Worm (Caenorhabditis elegans) whole organism, L2 larva: ENCODE results near the gene nhx-9.
A peak's percentile ranks its signal among the peaks of the same experiment; 100 is the strongest.

Experiments used
- F13H6.1 ChIP-seq: sonication (generic microtip); optimal IDR thresholded peaks from 2 replicates; lab custom pipeline; 2016; ENCODE audit warnings: missing genetic modification characterization, missing compliant biosample characterization
- ZK546.5 ChIP-seq: sonication (generic microtip); optimal IDR thresholded peaks from 2 replicates; lab custom pipeline; 2017; ENCODE audit warnings: missing biosample characterization, missing genetic modification characterization
- alr-1 ChIP-seq: fragments of 150-350 bp; optimal IDR thresholded peaks from 2 replicates; lab custom pipeline; 2014; ENCODE audit warnings: missing biosample characterization, missing genetic modification characterization
- aly-2 ChIP-seq: fragments of 150-350 bp; optimal IDR thresholded peaks from 2 replicates; lab custom pipeline; 2014; ENCODE audit warnings: missing biosample characterization, missing genetic modification characterization
- blmp-1 ChIP-seq: sonication (generic microtip); optimal IDR thresholded peaks from 2 replicates; lab custom pipeline; 2017; ENCODE audit warnings: missing genetic modification characterization, mild to moderate bottlenecking, missing compliant biosample characterization, antibody characterized with exemption, moderate library complexity; ENCODE audit not compliant: insufficient read depth
- ceh-16 ChIP-seq: fragments of 150-350 bp; optimal IDR thresholded peaks from 2 replicates; lab custom pipeline; 2014; ENCODE audit warnings: missing biosample characterization, missing genetic modification characterization
- egl-27 ChIP-seq: sonication (generic microtip); optimal IDR thresholded peaks from 3 replicates; lab custom pipeline; 2017; ENCODE audit warnings: missing biosample characterization, missing genetic modification reagents, missing genetic modification characterization
- elt-1 ChIP-seq: fragments of 150-350 bp; optimal IDR thresholded peaks from 2 replicates; lab custom pipeline; 2014; ENCODE audit warnings: missing biosample characterization, missing genetic modification characterization
- fos-1 ChIP-seq: fragments of 150-350 bp; optimal IDR thresholded peaks from 2 replicates; lab custom pipeline; 2014; ENCODE audit warnings: missing biosample characterization, missing genetic modification characterization
- gmeb-1 ChIP-seq: fragments of 150-350 bp; optimal IDR thresholded peaks from 2 replicates; lab custom pipeline; 2014; ENCODE audit warnings: missing biosample characterization, missing genetic modification characterization
- lin-11 ChIP-seq: fragments of 150-350 bp; sonication (generic microtip); optimal IDR thresholded peaks from 2 replicates; lab custom pipeline; 2014; ENCODE audit warnings: missing biosample characterization, missing genetic modification characterization, inconsistent platforms, mixed read lengths
- lin-39 ChIP-seq: fragments of 150-350 bp; optimal IDR thresholded peaks from 2 replicates; lab custom pipeline; 2014; ENCODE audit warnings: missing biosample characterization, missing genetic modification reagents, missing genetic modification characterization
- mdl-1 ChIP-seq, 2 experiments: fragments of 150-350 bp in 1 of 2; sonication (generic microtip) in 1 of 2; optimal IDR thresholded peaks; 2 replicates each; lab custom pipeline; 2017; ENCODE audit warnings: missing biosample characterization in 2 of 2, missing genetic modification characterization in 2 of 2
- nhr-10 ChIP-seq: sonication (generic microtip); optimal IDR thresholded peaks from 2 replicates; lab custom pipeline; 2017; ENCODE audit warnings: missing biosample characterization, missing genetic modification characterization
- nhr-21 ChIP-seq: fragments of 150-350 bp; optimal IDR thresholded peaks from 2 replicates; lab custom pipeline; 2014; ENCODE audit warnings: missing biosample characterization, missing genetic modification characterization
- nhr-23 ChIP-seq: fragments of 150-350 bp; optimal IDR thresholded peaks from 2 replicates; lab custom pipeline; 2014; ENCODE audit warnings: missing biosample characterization, missing genetic modification reagents, missing genetic modification characterization
- nhr-237 ChIP-seq: fragments of 150-350 bp; optimal IDR thresholded peaks from 2 replicates; lab custom pipeline; 2014; ENCODE audit warnings: missing biosample characterization, missing genetic modification characterization
- nhr-25 ChIP-seq: fragments of 150-350 bp; sonication (generic microtip); optimal IDR thresholded peaks from 3 replicates; lab custom pipeline; 2014; ENCODE audit warnings: missing biosample characterization, missing genetic modification characterization
- nhr-6 ChIP-seq: fragments of 150-350 bp; optimal IDR thresholded peaks from 2 replicates; lab custom pipeline; 2014; ENCODE audit warnings: missing biosample characterization, missing genetic modification characterization
- nhr-77 ChIP-seq: fragments of 150-350 bp; optimal IDR thresholded peaks from 2 replicates; lab custom pipeline; 2014; ENCODE audit warnings: missing biosample characterization, missing genetic modification characterization
- peb-1 ChIP-seq: fragments of 150-350 bp; optimal IDR thresholded peaks from 2 replicates; lab custom pipeline; 2014; ENCODE audit warnings: missing biosample characterization, missing genetic modification characterization
- sem-4 ChIP-seq: fragments of 150-350 bp; optimal IDR thresholded peaks from 2 replicates; lab custom pipeline; 2014; ENCODE audit warnings: missing biosample characterization, missing genetic modification reagents, missing genetic modification characterization
- skn-1 ChIP-seq: sonication (generic microtip); optimal IDR thresholded peaks from 2 replicates; lab custom pipeline; 2017; ENCODE audit warnings: missing biosample characterization, missing genetic modification characterization
- sma-3 ChIP-seq: sonication (generic microtip); optimal IDR thresholded peaks from 2 replicates; lab custom pipeline; 2016; ENCODE audit warnings: missing genetic modification reagents, missing genetic modification characterization, missing compliant biosample characterization
- sma-9 ChIP-seq, 2 experiments: fragments of 150-350 bp in 1 of 2; sonication (generic microtip) in 1 of 2; optimal IDR thresholded peaks; 2 replicates each; lab custom pipeline; 2014 to 2016; ENCODE audit warnings: missing genetic modification characterization in 2 of 2, mild to moderate bottlenecking in 1 of 2, missing biosample characterization in 1 of 2, missing compliant biosample characterization in 1 of 2, missing genetic modification reagents in 1 of 2, moderate library complexity in 1 of 2
- snpc-4 ChIP-seq: fragments of 150-350 bp; optimal IDR thresholded peaks from 2 replicates; lab custom pipeline; 2014; ENCODE audit warnings: missing biosample characterization, missing genetic modification characterization
- unc-39 ChIP-seq: fragments of 150-350 bp; optimal IDR thresholded peaks from 2 replicates; lab custom pipeline; 2014; ENCODE audit warnings: missing biosample characterization, missing genetic modification characterization
- unc-55 ChIP-seq: fragments of 150-350 bp; sonication (generic microtip); optimal IDR thresholded peaks from 3 replicates; lab custom pipeline; 2014; ENCODE audit warnings: missing biosample characterization, missing genetic modification reagents, missing genetic modification characterization
- zag-1 ChIP-seq: fragments of 150-350 bp; optimal IDR thresholded peaks from 2 replicates; lab custom pipeline; 2014; ENCODE audit warnings: missing biosample characterization, missing genetic modification characterization
- ztf-1 ChIP-seq: fragments of 200-800 bp; sonication (Bioruptor generic); conservative IDR thresholded peaks from 2 replicates; pipeline ENCODE4 v1.3.6; 2022; ENCODE audit warnings: missing genetic modification characterization, missing compliant biosample characterization
- ztf-4 ChIP-seq: fragments of 150-350 bp; optimal IDR thresholded peaks from 2 replicates; lab custom pipeline; 2014; ENCODE audit warnings: missing biosample characterization, missing genetic modification characterization

nhx-9 gene

DNA sequence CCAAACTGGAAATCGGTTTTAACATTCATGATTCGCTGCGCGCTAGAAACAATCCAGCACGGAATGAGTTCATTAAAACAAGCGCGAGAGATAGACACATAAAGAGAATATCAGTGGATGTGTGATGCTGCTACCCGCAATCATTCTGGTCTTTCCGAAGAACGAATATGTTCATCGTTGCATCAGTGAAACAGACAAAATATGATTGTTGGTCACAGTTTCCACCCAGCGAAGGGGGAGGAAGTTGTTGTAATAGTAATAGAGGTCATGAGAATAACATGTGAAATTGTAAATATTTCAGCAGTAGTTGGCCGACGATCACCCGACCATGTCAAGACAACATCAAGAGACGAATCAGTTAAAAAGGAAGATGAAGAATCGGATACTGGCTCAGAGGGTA is 29.5 kb upstream of the nhx-9 start:
- TF ChIP-seq sma-9 (GFP tag; optimal IDR thresholded peaks at IDR 0.05; lab: Kevin White, UChicago) (peak; percentile 53), sma-9 (tag; optimal IDR thresholded peaks at IDR 0.05; lab: Kevin White, UChicago) (no peak), egl-27 (tag; lab: Kevin White, UChicago) (peak; percentile 10), alr-1 (tag; lab: Kevin White, UChicago) (no peak), nhr-25 (tag; lab: Kevin White, UChicago) (peak; percentile 51), blmp-1 (tag; lab: Kevin White, UChicago) (peak; percentile 27), nhr-77 (tag; lab: Kevin White, UChicago) (no peak), sma-3 (peak; percentile 12)

DNA sequence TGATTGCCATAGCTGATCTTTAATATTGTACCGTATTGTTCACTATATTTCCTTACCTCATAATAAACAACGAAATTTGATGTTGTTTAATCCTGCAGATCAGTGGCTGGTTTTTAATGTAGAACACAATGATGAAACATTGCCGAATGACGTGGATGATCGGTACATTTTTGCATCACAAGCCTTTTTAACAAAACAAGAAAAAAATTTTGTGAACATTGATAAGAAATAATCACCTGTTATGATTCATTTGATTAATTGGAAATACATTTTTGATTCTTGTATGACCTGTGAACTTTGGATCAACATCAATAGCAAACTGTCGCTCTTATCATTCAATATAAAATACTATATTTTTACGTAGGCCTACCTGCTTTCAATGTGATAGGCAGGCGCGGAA is 27.8 kb upstream of the nhx-9 start:
- TF ChIP-seq nhr-25 (tag; lab: Kevin White, UChicago) (peak; percentile 3), lin-39 (tag; lab: Kevin White, UChicago) (no peak)

DNA sequence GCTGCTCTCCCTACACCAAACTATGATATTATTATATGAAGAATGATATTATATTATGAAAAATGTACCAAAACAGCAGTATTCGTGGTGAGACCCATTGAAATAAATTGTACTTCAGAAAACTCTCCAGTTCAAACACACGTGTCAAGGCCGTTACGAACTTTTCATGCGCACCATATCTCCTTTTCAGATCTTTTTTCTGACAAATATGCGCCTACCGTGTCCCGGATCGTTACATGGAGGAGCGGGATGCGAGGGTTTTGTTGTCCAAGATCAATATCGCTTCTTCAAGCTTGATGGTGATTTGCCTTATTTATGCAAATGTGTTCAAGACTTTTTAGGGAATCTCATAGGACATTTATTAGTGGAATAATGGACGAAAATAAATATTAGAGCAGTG is 27.0 kb upstream of the nhx-9 start:
- TF ChIP-seq ZK546.5 (tag; lab: Kevin White, UChicago) (no peak), skn-1 (tag; lab: Kevin White, UChicago) (no peak), sma-9 (GFP tag; optimal IDR thresholded peaks at IDR 0.05; lab: Kevin White, UChicago) (peak; percentile 6), sma-9 (tag; optimal IDR thresholded peaks at IDR 0.05; lab: Kevin White, UChicago) (no peak), ceh-16 (tag; lab: Kevin White, UChicago) (peak; percentile 58), sma-3 (no peak), nhr-21 (tag; lab: Kevin White, UChicago) (no peak), elt-1 (tag; lab: Kevin White, UChicago) (peak; percentile 56), lin-39 (tag; lab: Kevin White, UChicago) (no peak)

DNA sequence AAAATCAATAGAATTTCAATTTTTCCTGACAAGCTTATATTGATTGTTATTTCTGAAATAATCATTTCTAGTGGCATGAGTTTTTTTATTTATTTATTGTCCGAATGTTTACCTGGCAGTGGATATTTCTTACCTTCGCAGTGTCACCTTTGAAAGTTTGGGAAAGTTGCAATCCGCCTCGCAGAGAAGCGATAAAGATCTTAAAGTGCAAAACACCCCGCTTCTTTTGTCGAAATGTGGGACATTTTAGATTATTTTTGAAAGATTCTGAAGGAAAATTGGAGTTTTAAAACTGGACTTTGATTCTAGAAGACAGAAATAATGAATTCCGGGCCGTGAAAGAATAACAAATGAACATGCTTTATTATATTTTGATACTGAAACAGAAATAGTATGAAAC is 21.9 kb upstream of the nhx-9 start:
- no peak for TF ChIP-seq peb-1
- TF ChIP-seq mdl-1 (tag; optimal IDR thresholded peaks at IDR 0.05; lab: Kevin White, UChicago) = no peak
- TF ChIP-seq elt-1 (tag; lab: Kevin White, UChicago) = peak; percentile 61
- no peak for TF ChIP-seq aly-2 (tag; lab: Kevin White, UChicago)
- TF ChIP-seq nhr-10 (tag; lab: Kevin White, UChicago) = no peak
- no peak for TF ChIP-seq unc-39 (tag; lab: Kevin White, UChicago)

DNA sequence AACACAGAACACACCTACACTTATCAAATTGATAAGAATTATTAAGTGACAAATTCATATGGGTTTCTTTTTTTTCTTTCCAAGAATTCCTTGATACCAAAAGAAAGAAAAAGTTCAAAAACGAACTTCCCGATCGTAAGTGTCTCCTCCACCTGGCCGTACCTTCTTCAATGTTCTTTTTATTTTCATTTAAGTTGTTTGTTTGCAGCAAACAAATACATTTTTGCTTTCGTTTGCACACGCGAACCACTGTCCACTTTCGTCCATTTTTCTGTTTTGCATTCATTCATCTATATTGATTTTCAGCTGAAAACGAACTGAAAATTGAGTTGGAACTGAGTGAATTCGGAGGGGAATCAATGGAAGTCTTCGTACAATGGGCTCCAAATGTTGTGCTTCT is 18.9 kb upstream of the nhx-9 start, which contains the start of gene VZK822L.2:
Gene VZK822L.2, plus strand, starts transcription at position 301 of the 400 bp plus-strand sequence.
- TF ChIP-seq ZK546.5 (tag; lab: Kevin White, UChicago) (no peak), fos-1 (tag; lab: Kevin White, UChicago) (peak; percentile 43)

DNA sequence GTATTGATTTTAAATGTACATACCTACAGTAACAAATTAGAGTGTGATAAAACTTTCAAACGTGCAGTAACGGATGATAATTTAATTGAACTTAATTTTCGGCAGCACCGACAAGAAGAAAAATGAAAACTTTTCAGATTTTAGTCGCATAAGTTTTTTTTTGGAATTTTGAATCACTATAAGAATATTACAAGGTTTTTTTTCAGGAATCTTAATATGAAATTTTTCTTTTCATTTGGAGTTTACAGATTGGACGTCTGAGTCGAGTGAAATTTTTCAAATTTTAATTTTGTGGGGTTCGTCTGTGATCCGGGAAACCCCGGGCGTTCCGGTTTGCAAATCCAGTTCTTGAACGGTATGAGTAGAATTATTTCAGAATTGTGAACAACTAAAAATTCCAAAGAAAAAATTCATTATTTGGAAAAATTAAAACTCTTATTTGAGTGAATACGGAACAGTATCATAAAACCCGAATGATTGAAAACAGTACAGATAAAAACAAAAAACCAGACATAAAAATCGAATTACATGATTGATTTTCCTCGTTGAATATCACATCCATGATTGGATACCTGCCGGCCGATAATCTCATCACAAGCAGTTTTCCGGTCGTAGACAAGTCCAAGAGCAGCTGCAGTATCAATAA is 17.3 kb upstream of the nhx-9 start:
- TF ChIP-seq ceh-16 (tag; lab: Kevin White, UChicago) = no peak
- TF ChIP-seq nhr-25 (tag; lab: Kevin White, UChicago) = no peak
- TF ChIP-seq sem-4 (tag; lab: Kevin White, UChicago) = no peak
- TF ChIP-seq peb-1 = no peak
- TF ChIP-seq gmeb-1 (tag; lab: Kevin White, UChicago) = peak; percentile 12
- no peak for TF ChIP-seq nhr-23 (tag; lab: Kevin White, UChicago)
- no peak for TF ChIP-seq ztf-4 (tag; lab: Kevin White, UChicago)
- TF ChIP-seq fos-1 (tag; lab: Kevin White, UChicago) = peak; percentile 11

DNA sequence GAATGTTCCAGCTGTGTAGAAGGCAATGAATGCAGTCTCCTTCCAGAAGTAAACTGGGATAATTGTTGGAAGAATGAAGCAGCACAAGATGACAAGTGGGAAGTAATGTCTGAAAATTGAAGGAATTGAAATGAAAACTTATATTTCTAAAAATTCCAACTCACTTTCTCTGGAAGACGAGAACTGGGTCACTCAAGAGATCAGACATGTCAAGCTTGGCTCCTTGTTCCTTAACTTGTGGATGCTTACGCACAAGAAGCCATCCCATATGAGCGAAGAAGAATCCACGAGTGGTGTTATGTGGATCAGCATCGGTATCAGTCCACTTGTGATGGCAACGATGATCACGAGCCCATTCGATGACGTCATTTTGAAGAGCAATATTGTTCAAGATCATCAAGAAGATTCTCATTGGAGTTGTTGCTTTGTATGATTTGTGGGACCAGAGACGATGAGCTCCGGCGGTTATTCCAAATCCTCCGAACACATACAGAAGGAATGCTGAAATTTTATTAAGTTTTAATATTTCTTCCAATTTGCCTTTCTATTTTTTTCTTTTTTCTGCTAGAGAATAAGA is 16.3 kb upstream of the nhx-9 start:
- TF ChIP-seq lin-39 (tag; lab: Kevin White, UChicago) (no peak), unc-55 (GFP tag; lab: Kevin White, UChicago) (no peak), F13H6.1 (tag; lab: Kevin White, UChicago) (no peak), nhr-23 (tag; lab: Kevin White, UChicago) (no peak), nhr-6 (tag; lab: Kevin White, UChicago) (no peak), ztf-1 (GFP tag; lab: Robert Waterston, UW) (no peak), nhr-237 (tag; lab: Kevin White, UChicago) (no peak), fos-1 (tag; lab: Kevin White, UChicago) (no peak), nhr-25 (tag; lab: Kevin White, UChicago) (no peak), sma-9 (GFP tag; optimal IDR thresholded peaks at IDR 0.05; lab: Kevin White, UChicago) (no peak), sma-9 (tag; optimal IDR thresholded peaks at IDR 0.05; lab: Kevin White, UChicago) (no peak), zag-1 (no peak), lin-11 (no peak), peb-1 (no peak), unc-39 (tag; lab: Kevin White, UChicago) (no peak), snpc-4 (tag; lab: Kevin White, UChicago) (no peak)
